Worm (Caenorhabditis elegans): Measurements from ENCODE around the gene tbx-31.

DNA sequence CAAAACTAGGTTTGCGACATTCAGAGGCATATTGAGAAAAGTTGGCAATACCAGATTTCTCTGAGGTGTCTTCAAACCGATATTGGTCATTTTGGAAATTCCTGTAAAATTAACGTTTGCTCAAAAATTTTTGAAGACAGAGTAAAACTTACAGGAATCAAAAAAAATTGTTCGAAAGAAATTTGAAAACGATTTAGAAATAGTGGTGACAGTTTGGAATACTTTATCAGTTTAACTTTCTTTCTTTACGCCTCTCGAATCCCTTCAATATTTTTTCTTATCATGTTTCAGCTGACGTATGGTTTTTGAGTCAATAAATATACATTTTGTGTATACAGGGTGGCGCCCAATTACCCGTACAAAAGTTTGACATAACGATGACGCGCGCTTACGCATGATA is 44.5 kb upstream of the tbx-31 start, which contains the start of gene fbxa-53:
- TF ChIP-seq snpc-4 (tag; optimal IDR thresholded peaks at IDR 0.05) (no peak), unc-62 (GFP tag; optimal IDR thresholded peaks at IDR 0.05) (no peak), unc-130 (tag; optimal IDR thresholded peaks at IDR 0.05) (no peak), jun-1 (tag; optimal IDR thresholded peaks at IDR 0.05) (no peak), fkh-10 (GFP tag; optimal IDR thresholded peaks at IDR 0.05) (no peak), sptf-1 (tag; optimal IDR thresholded peaks at IDR 0.05) (no peak), alr-1 (tag; optimal IDR thresholded peaks at IDR 0.05; ENCODE audit: borderline replicate concordance) (no peak), elt-3 (tag; optimal IDR thresholded peaks at IDR 0.05) (no peak), isw-1 (GFP tag; IDR thresholded peaks at IDR 0.05) (no peak), lin-15B (tag; optimal IDR thresholded peaks at IDR 0.05) (no peak), nhr-90 (tag; optimal IDR thresholded peaks at IDR 0.05; ENCODE audit: poor library complexity) (no peak)
